Fruit fly (Drosophila melanogaster): ENCODE data around the gene mRpL47.

mRpL47 gene

DNA sequence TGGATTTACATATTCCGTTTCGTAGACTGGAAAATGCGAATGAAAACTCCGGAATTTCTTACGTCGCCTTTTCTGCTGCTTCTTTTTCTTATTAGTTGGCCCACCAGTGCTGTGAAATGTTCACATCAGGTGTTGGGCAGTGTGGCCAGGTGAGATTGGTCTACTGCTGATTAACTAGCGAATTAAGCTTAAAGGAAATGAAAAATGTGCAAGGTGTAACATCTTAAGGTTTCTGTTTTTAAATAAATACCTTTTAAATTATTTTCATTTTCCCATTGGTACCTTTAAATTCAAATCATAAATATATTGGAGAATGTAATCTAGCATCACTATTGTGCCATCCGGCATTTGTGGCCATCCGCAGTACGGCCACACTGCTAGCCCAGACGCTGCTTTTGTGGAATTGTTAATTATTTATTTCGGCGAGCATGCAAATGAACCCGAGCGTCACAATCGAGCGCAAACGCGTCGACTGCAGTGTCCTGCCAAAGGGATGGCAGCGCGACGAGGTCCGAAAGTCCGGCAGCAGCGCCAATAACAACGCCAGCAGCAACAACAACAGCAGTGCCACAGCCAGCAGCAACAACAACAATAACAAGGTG, 43.8 kb upstream of the mRpL47 start, which contains the start of the genes AP-1mu and MBD-like (continued):
- TF ChIP-seq hkb (optimal IDR thresholded peaks at IDR 0.05) (peak; percentile 88), hkb (GFP tag; IDR thresholded peaks at IDR 0.05) (0 out of 2 replicates have a peak, but pooled peaks have one; percentile 42), CG34224 (GFP tag; IDR thresholded peaks at IDR 0.05; ENCODE audit: partially characterized antibody) (peak; percentile 34; the same call in 1 of the 3 replicates), CG3838 (GFP tag; optimal IDR thresholded peaks at IDR 0.05) (no peak), croc (GFP tag; conservative IDR thresholded peaks at IDR 0.05) (peak; percentile 25; the same call in 1 of the 3 replicates), Camta (GFP tag; optimal IDR thresholded peaks at IDR 0.05) (peak; percentile 74), mam (GFP tag; optimal IDR thresholded peaks at IDR 0.05) (peak; percentile 70), pfk (GFP tag; optimal IDR thresholded peaks at IDR 0.05) (no peak), CG18764 (GFP tag; optimal IDR thresholded peaks at IDR 0.05) (peak; percentile 28), insv (GFP tag; optimal IDR thresholded peaks at IDR 0.05) (peak; percentile 68 to 97), B-H2 (GFP tag; optimal IDR thresholded peaks at IDR 0.05) (peak; percentile 71), CG30431 (GFP tag; optimal IDR thresholded peaks at IDR 0.05) (peak; percentile 31), CG13624 (GFP tag; optimal IDR thresholded peaks at IDR 0.05) (peak; percentile 55), CG3065 (GFP tag; optimal IDR thresholded peaks at IDR 0.05) (no peak), CG2199 (GFP tag; IDR thresholded peaks at IDR 0.05) (no peak), CG43689 (GFP tag; IDR thresholded peaks at IDR 0.05) (no peak), Dek (tag; optimal IDR thresholded peaks at IDR 0.05) (peak; percentile 50), CkIIα-i1 (GFP tag; IDR thresholded peaks at IDR 0.05) (no peak), wek (GFP tag; optimal IDR thresholded peaks at IDR 0.05) (no peak), Eip74EF (GFP tag; optimal IDR thresholded peaks at IDR 0.05) (no peak), rib (GFP tag; IDR thresholded peaks at IDR 0.05) (peak; percentile 45; the same call in 1 of the 2 replicates), Side (GFP tag; optimal IDR thresholded peaks at IDR 0.05) (peak; percentile 39), CG16779 (GFP tag; IDR thresholded peaks at IDR 0.05) (no peak), CG16863 (GFP tag; optimal IDR thresholded peaks at IDR 0.05) (peak; percentile 45), CG11695 (GFP tag; IDR thresholded peaks at IDR 0.05) (no peak), Ssrp (tag; optimal IDR thresholded peaks at IDR 0.05) (peak; percentile 54), luna (GFP tag; optimal IDR thresholded peaks at IDR 0.05) (peak; percentile 57), vvl (GFP tag; IDR thresholded peaks at IDR 0.05) (peak; percentile 75), CG7745 (tag; optimal IDR thresholded peaks at IDR 0.05) (no peak), CG14441 (GFP tag; IDR thresholded peaks at IDR 0.05) (peak; percentile 50), PHDP (tag; optimal IDR thresholded peaks at IDR 0.05) (peak; percentile 55), Hmx (GFP tag; optimal IDR thresholded peaks at IDR 0.05) (peak; percentile 27), grn (GFP tag; optimal IDR thresholded peaks at IDR 0.05) (peak; percentile 24), Ravus (GFP tag; IDR thresholded peaks at IDR 0.05) (no peak), oc (tag; optimal IDR thresholded peaks at IDR 0.05) (no peak), bigmax (GFP tag; optimal IDR thresholded peaks at IDR 0.05) (no peak), cg (GFP tag; optimal IDR thresholded peaks at IDR 0.05) (no peak), slp2 (GFP tag; optimal IDR thresholded peaks at IDR 0.05) (peak; percentile 56), CG4360 (GFP tag; IDR thresholded peaks at IDR 0.05) (peak; percentile 99), ase (GFP tag; IDR thresholded peaks at IDR 0.05) (0 out of 3 replicates have a peak, but pooled peaks have one; percentile 7), kay (GFP tag; optimal IDR thresholded peaks at IDR 0.05) (peak; percentile 55), CG8924 (tag; optimal IDR thresholded peaks at IDR 0.05) (peak; percentile 63), CG12155 (GFP tag; optimal IDR thresholded peaks at IDR 0.05) (peak; percentile 74), CG30020 (tag; optimal IDR thresholded peaks at IDR 0.05) (peak; percentile 59), Nf-YB (GFP tag; optimal IDR thresholded peaks at IDR 0.05) (peak; percentile 18), CG12236 (GFP tag; optimal IDR thresholded peaks at IDR 0.05) (peak; percentile 30), lov (optimal IDR thresholded peaks at IDR 0.05) (no peak), lov (GFP tag; IDR thresholded peaks at IDR 0.05) (no peak), ranshi (GFP tag; IDR thresholded peaks at IDR 0.05) (peak; percentile 58; the same call in 1 of the 2 replicates), Dref (GFP tag; IDR thresholded peaks at IDR 0.05) (0 out of 2 replicates have a peak, but pooled peaks have one; percentile 37), usp (GFP tag; optimal IDR thresholded peaks at IDR 0.05) (no peak)
